Worm (Caenorhabditis elegans) whole organism, young adult: ENCODE results near the gene F25B5.3.

Experiments used
- B0019.2 ChIP-seq: fragments of 200-800 bp; sonication (Bioruptor generic); conservative IDR thresholded peaks from 2 replicates; pipeline ENCODE4 v1.3.6; 2022; ENCODE audit warnings: missing genetic modification reagents, missing genetic modification characterization, missing compliant biosample characterization
- B0261.1 ChIP-seq: sonication (generic microtip); optimal IDR thresholded peaks from 2 replicates; lab custom pipeline; 2016; ENCODE audit warnings: mild to moderate bottlenecking, missing genetic modification characterization, moderate library complexity, missing compliant biosample characterization
- F23B12.7 ChIP-seq: sonication (generic microtip); optimal IDR thresholded peaks from 2 replicates; lab custom pipeline; 2017; ENCODE audit warnings: missing genetic modification characterization, mild to moderate bottlenecking, missing compliant biosample characterization, antibody characterized with exemption, moderate library complexity; ENCODE audit not compliant: insufficient read depth
- F37B4.10 ChIP-seq: fragments of 200-800 bp; sonication (Bioruptor generic); IDR thresholded peaks from 2 replicates; pipeline ENCODE4 v1.3.6; 2022; ENCODE audit warnings: missing genetic modification characterization, missing compliant biosample characterization
- F49E8.2 ChIP-seq: sonication (generic microtip); optimal IDR thresholded peaks from 3 replicates; lab custom pipeline; 2017; ENCODE audit warnings: missing genetic modification characterization, mild to moderate bottlenecking, missing compliant biosample characterization, antibody characterized with exemption, moderate library complexity; ENCODE audit not compliant: insufficient read depth
- F55B11.4 ChIP-seq: sonication (generic microtip); optimal IDR thresholded peaks from 2 replicates; lab custom pipeline; 2016; ENCODE audit warnings: missing compliant biosample characterization, missing genetic modification characterization, borderline replicate concordance; ENCODE audit not compliant: insufficient read depth
- F57A8.1 ChIP-seq: fragments of 200-800 bp; sonication (Bioruptor generic); optimal IDR thresholded peaks from 2 replicates; lab custom pipeline; 2018; ENCODE audit warnings: mild to moderate bottlenecking, missing genetic modification characterization, moderate library complexity, missing compliant biosample characterization
- F57C9.4 ChIP-seq: sonication (generic microtip); optimal IDR thresholded peaks from 2 replicates; lab custom pipeline; 2017; ENCODE audit warnings: mild to moderate bottlenecking, missing genetic modification characterization, missing compliant biosample characterization
- K11D2.4 ChIP-seq: fragments of 200-800 bp; sonication (Bioruptor generic); IDR thresholded peaks from 2 replicates; pipeline ENCODE4 v1.3.6; 2022; ENCODE audit warnings: missing genetic modification reagents, missing genetic modification characterization, missing compliant biosample characterization
- T26A5.8 ChIP-seq: sonication (generic microtip); optimal IDR thresholded peaks from 2 replicates; lab custom pipeline; 2016; ENCODE audit warnings: missing genetic modification characterization, missing compliant biosample characterization
- Y53F4B.3 ChIP-seq: fragments of 200-800 bp; sonication (Bioruptor generic); IDR thresholded peaks from 2 replicates; pipeline ENCODE4 v1.3.6; 2022; ENCODE audit warnings: missing genetic modification reagents, missing genetic modification characterization, missing compliant biosample characterization
- Y95B8A.8 ChIP-seq: fragments of 200-800 bp; sonication (Bioruptor generic); IDR thresholded peaks from 2 replicates; pipeline ENCODE4 v1.3.6; 2022; ENCODE audit warnings: missing genetic modification reagents, missing genetic modification characterization, missing compliant biosample characterization
- akir-1 ChIP-seq: fragments of 200-800 bp; sonication (Bioruptor generic); optimal IDR thresholded peaks from 2 replicates; lab custom pipeline; 2018; ENCODE audit warnings: mild to moderate bottlenecking, missing genetic modification characterization, moderate library complexity, missing compliant biosample characterization
- aptf-3 ChIP-seq: fragments of 200-800 bp; sonication (Bioruptor generic); IDR thresholded peaks from 2 replicates; pipeline ENCODE4 v1.3.6; 2022; ENCODE audit warnings: missing genetic modification characterization, missing compliant biosample characterization
- attf-6 ChIP-seq: fragments of 200-800 bp; sonication (Bioruptor generic); IDR thresholded peaks from 2 replicates; pipeline ENCODE4 v1.3.6; 2022; ENCODE audit warnings: missing genetic modification reagents, missing genetic modification characterization, missing compliant biosample characterization
- bed-1 ChIP-seq: fragments of 200-800 bp; sonication (Bioruptor generic); IDR thresholded peaks from 2 replicates; pipeline ENCODE4 v1.3.6; 2022; ENCODE audit warnings: missing genetic modification reagents, missing genetic modification characterization, missing compliant biosample characterization
- ccch-3 ChIP-seq: fragments of 200-800 bp; sonication (Bioruptor generic); optimal IDR thresholded peaks from 2 replicates; lab custom pipeline; 2018; ENCODE audit warnings: mild to moderate bottlenecking, missing genetic modification characterization, missing compliant biosample characterization
- cebp-1 ChIP-seq, 2 experiments: fragments of 200-800 bp in 1 of 2; sonication (Bioruptor generic) in 1 of 2; sonication (generic microtip) in 1 of 2; IDR thresholded peaks in 1 of 2; optimal IDR thresholded peaks in 1 of 2; 2 replicates each; pipeline versions ENCODE4 v1.3.6 to Lab custom; 2017 to 2022; ENCODE audit warnings: missing compliant biosample characterization in 2 of 2, missing genetic modification characterization in 2 of 2, mild to moderate bottlenecking in 1 of 2, missing genetic modification reagents in 1 of 2, moderate library complexity in 1 of 2
- ceh-100 ChIP-seq: fragments of 200-800 bp; sonication (Bioruptor generic); IDR thresholded peaks from 2 replicates; pipeline ENCODE4 v1.3.6; 2022; ENCODE audit warnings: missing genetic modification reagents, missing genetic modification characterization, missing compliant biosample characterization
- ceh-79 ChIP-seq: sonication (generic microtip); optimal IDR thresholded peaks from 2 replicates; lab custom pipeline; 2017; ENCODE audit warnings: mild to moderate bottlenecking, missing genetic modification characterization, missing compliant biosample characterization
- ceh-91 ChIP-seq: fragments of 200-800 bp; sonication (Bioruptor generic); IDR thresholded peaks from 2 replicates; pipeline ENCODE4 v1.3.6; 2022; ENCODE audit warnings: missing genetic modification reagents, missing genetic modification characterization, missing compliant biosample characterization
- die-1 ChIP-seq: sonication (generic microtip); optimal IDR thresholded peaks from 2 replicates; lab custom pipeline; 2016; ENCODE audit warnings: missing genotype, mild to moderate bottlenecking, missing genetic modification characterization, missing compliant biosample characterization
- efl-1 ChIP-seq: fragments of 150-350 bp; optimal IDR thresholded peaks from 2 replicates; lab custom pipeline; 2014; ENCODE audit warnings: missing biosample characterization, missing genetic modification reagents, missing genetic modification characterization
- egl-44 ChIP-seq: fragments of 200-800 bp; sonication (Bioruptor generic); IDR thresholded peaks from 2 replicates; pipeline ENCODE4 v1.3.6; 2022; ENCODE audit warnings: missing genetic modification reagents, missing genetic modification characterization, missing compliant biosample characterization
- ekl-4 ChIP-seq: fragments of 200-800 bp; sonication (Bioruptor generic); IDR thresholded peaks from 2 replicates; pipeline ENCODE4 v1.3.6; 2022; ENCODE audit warnings: missing genetic modification reagents, missing genetic modification characterization, missing compliant biosample characterization
- hsf-1 ChIP-seq: fragments of 200-800 bp; sonication (Bioruptor generic); IDR thresholded peaks from 2 replicates; pipeline ENCODE4 v1.3.6; 2022; ENCODE audit warnings: missing genetic modification reagents, missing genetic modification characterization, missing compliant biosample characterization
- lag-1 ChIP-seq: fragments of 200-800 bp; sonication (Bioruptor generic); IDR thresholded peaks from 2 replicates; pipeline ENCODE4 v1.3.6; 2022; ENCODE audit warnings: missing genetic modification reagents, missing genetic modification characterization, missing compliant biosample characterization
- let-607 ChIP-seq, 2 experiments: fragments of 200-800 bp in 1 of 2; sonication (Bioruptor generic) in 1 of 2; sonication (generic microtip) in 1 of 2; optimal IDR thresholded peaks; 2 replicates each; lab custom pipeline; 2016 to 2018; ENCODE audit warnings: mild to moderate bottlenecking in 2 of 2, missing compliant biosample characterization in 2 of 2, missing genetic modification characterization in 2 of 2, moderate library complexity in 2 of 2, missing genotype in 1 of 2
- lin-35 ChIP-seq, 3 experiments: fragments of 150-350 bp in 2 of 3; sonication (generic microtip) in 1 of 3; optimal IDR thresholded peaks; 2 replicates each; lab custom pipeline; 2014 to 2018; ENCODE audit warnings: missing biosample characterization in 3 of 3, missing genetic modification characterization in 3 of 3, missing genetic modification reagents in 3 of 3
- lin-40 ChIP-seq: sonication (generic microtip); optimal IDR thresholded peaks from 2 replicates; lab custom pipeline; 2016; ENCODE audit warnings: missing genetic modification characterization, mild to moderate bottlenecking, missing compliant biosample characterization, missing genotype, missing genetic modification reagents
- lin-54 ChIP-seq: fragments of 200-800 bp; sonication (Bioruptor generic); optimal IDR thresholded peaks from 2 replicates; lab custom pipeline; 2018; ENCODE audit warnings: mild to moderate bottlenecking, missing genetic modification characterization, missing compliant biosample characterization
- lsl-1 ChIP-seq: fragments of 200-800 bp; sonication (Bioruptor generic); optimal IDR thresholded peaks from 2 replicates; lab custom pipeline; 2018; ENCODE audit warnings: mild to moderate bottlenecking, missing genetic modification characterization, moderate library complexity, missing compliant biosample characterization
- madf-8 ChIP-seq: fragments of 200-800 bp; sonication (Bioruptor generic); conservative IDR thresholded peaks from 2 replicates; pipeline ENCODE4 v1.3.6; 2022; ENCODE audit warnings: missing genetic modification reagents, missing genetic modification characterization, missing compliant biosample characterization
- mcd-1 ChIP-seq: fragments of 200-800 bp; sonication (Bioruptor generic); IDR thresholded peaks from 2 replicates; pipeline ENCODE4 v1.3.6; 2022; ENCODE audit warnings: missing genetic modification reagents, missing genetic modification characterization, missing compliant biosample characterization
- nhr-179 ChIP-seq: sonication (generic microtip); optimal IDR thresholded peaks from 2 replicates; lab custom pipeline; 2016; ENCODE audit warnings: mild to moderate bottlenecking, missing genetic modification characterization, missing compliant biosample characterization
- nhr-27 ChIP-seq: fragments of 200-800 bp; sonication (Bioruptor generic); optimal IDR thresholded peaks from 2 replicates; lab custom pipeline; 2018; ENCODE audit warnings: mild to moderate bottlenecking, missing genetic modification characterization, moderate library complexity, missing compliant biosample characterization
- snpc-1.3 ChIP-seq: sonication (generic microtip); optimal IDR thresholded peaks from 2 replicates; lab custom pipeline; 2017; ENCODE audit warnings: missing genetic modification characterization, mild to moderate bottlenecking, missing compliant biosample characterization, antibody characterized with exemption, moderate library complexity, missing genotype, missing genetic modification reagents; ENCODE audit not compliant: insufficient read depth
- snpc-4 ChIP-seq, 5 experiments: fragments of 150-350 bp in 1 of 5; sonication (generic microtip) in 4 of 5; optimal IDR thresholded peaks; 2 replicates each; lab custom pipeline; 2014 to 2018; ENCODE audit warnings: missing genetic modification characterization in 5 of 5, missing biosample characterization in 3 of 5, antibody characterized with exemption in 2 of 5, mild to moderate bottlenecking in 2 of 5, missing compliant biosample characterization in 2 of 5, missing genotype in 2 of 5, moderate library complexity in 2 of 5, missing genetic modification reagents in 1 of 5
- somi-1 ChIP-seq: fragments of 200-800 bp; sonication (Bioruptor generic); optimal IDR thresholded peaks from 2 replicates; lab custom pipeline; 2018; ENCODE audit warnings: mild to moderate bottlenecking, missing genetic modification characterization, missing compliant biosample characterization
- sptf-2 ChIP-seq: fragments of 200-800 bp; sonication (Bioruptor generic); optimal IDR thresholded peaks from 2 replicates; lab custom pipeline; 2018; ENCODE audit warnings: mild to moderate bottlenecking, missing genetic modification characterization, missing compliant biosample characterization
- tbp1 ChIP-seq: fragments of 200-800 bp; sonication (Bioruptor generic); optimal IDR thresholded peaks from 2 replicates; lab custom pipeline; 2018; ENCODE audit warnings: mild to moderate bottlenecking, missing genetic modification characterization, missing compliant biosample characterization
- unc-62 ChIP-seq: fragments of 150-350 bp; optimal IDR thresholded peaks from 2 replicates; lab custom pipeline; 2014; ENCODE audit warnings: missing biosample characterization, missing genetic modification reagents, missing genetic modification characterization
- zim-3 ChIP-seq: sonication (generic microtip); optimal IDR thresholded peaks from 2 replicates; lab custom pipeline; 2017; ENCODE audit warnings: mild to moderate bottlenecking, missing genetic modification characterization, moderate library complexity, missing compliant biosample characterization
- ztf-18 ChIP-seq: sonication (generic microtip); optimal IDR thresholded peaks from 2 replicates; lab custom pipeline; 2016; ENCODE audit warnings: missing genotype, mild to moderate bottlenecking, missing genetic modification characterization, missing compliant biosample characterization
- ztf-25 ChIP-seq: fragments of 200-800 bp; sonication (Bioruptor generic); IDR thresholded peaks from 2 replicates; pipeline ENCODE4 v1.3.6; 2022; ENCODE audit warnings: missing genetic modification reagents, missing genetic modification characterization, missing compliant biosample characterization
- ztf-26 ChIP-seq: sonication (generic microtip); optimal IDR thresholded peaks from 2 replicates; lab custom pipeline; 2017; ENCODE audit warnings: missing genetic modification characterization, missing compliant biosample characterization

F25B5.3 gene

DNA sequence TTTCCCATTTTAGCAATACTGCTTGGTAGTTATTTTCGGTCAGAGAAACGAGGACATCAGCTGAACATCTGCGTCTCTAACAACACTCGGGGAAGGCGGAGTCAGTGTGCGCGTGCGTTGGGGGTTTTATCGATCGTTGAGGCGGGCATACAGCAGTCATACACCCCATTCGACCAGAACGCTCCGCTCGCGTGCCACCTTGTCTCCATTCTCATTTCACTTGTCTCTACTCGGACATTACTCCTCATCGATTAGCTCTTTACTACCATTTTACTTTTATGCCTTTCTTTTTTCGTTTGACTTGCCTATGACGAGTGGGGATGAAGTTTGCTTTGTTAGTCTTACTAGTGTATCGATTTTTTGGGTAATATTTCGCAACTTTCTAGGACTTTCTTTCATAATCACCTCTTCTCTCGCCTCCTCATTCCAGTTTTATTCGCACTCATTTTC, 8.1 kb upstream of the F25B5.3 start (continued):
- no peak for TF ChIP-seq F55B11.4 (tag; lab: Kevin White, UChicago)
- TF ChIP-seq F37B4.10 (GFP tag; lab: Robert Waterston, UW) = no peak
- peak; percentile 64; the same call in 1 of the 2 replicates for TF ChIP-seq cebp-1 (GFP tag; IDR thresholded peaks at IDR 0.05; lab: Robert Waterston, UW)
- peak; percentile 95 for TF ChIP-seq cebp-1 (tag; optimal IDR thresholded peaks at IDR 0.05; lab: Kevin White, UChicago)
- peak in 1 of 3 experiments; percentile 24 for TF ChIP-seq lin-35 (GFP tag; optimal IDR thresholded peaks at IDR 0.05; lab: Kevin White, UChicago)
- no peak for TF ChIP-seq lsl-1 (GFP tag; lab: Kevin White, UChicago)
- no peak for TF ChIP-seq ceh-100
- peak; percentile 62 for TF ChIP-seq nhr-27 (tag; lab: Kevin White, UChicago)
- TF ChIP-seq unc-62 (GFP tag; lab: Kevin White, UChicago) = no peak
- no peak for TF ChIP-seq nhr-179
- no peak for TF ChIP-seq attf-6
- TF ChIP-seq ekl-4 (GFP tag; lab: Robert Waterston, UW) = peak; percentile 11; the same call in 1 of the 2 replicates
- TF ChIP-seq F23B12.7 (tag; lab: Kevin White, UChicago) = no peak
- no peak for TF ChIP-seq F57C9.4
- TF ChIP-seq ccch-3 (GFP tag; lab: Kevin White, UChicago) = no peak
- no peak for TF ChIP-seq Y53F4B.3 (GFP tag; lab: Robert Waterston, UW)
- peak; percentile 26 for TF ChIP-seq ztf-26 (tag; lab: Kevin White, UChicago)
- TF ChIP-seq tbp1 = peak; percentile 9
- no peak for TF ChIP-seq ceh-79
- TF ChIP-seq snpc-4 (GFP tag; optimal IDR thresholded peaks at IDR 0.05; lab: Kevin White, UChicago) = no peak
- TF ChIP-seq snpc-4 (tag; optimal IDR thresholded peaks at IDR 0.05; lab: Kevin White, UChicago) = peak in 3 of 4 experiments; percentile 2 to 33 (median 16)
- 0 out of 2 replicates have a peak, but pooled peaks have one; percentile 5 for TF ChIP-seq bed-1 (GFP tag; lab: Robert Waterston, UW)
- no peak for TF ChIP-seq sptf-2
- no peak for TF ChIP-seq ztf-25 (GFP tag; lab: Robert Waterston, UW)
- TF ChIP-seq aptf-3 (GFP tag; lab: Robert Waterston, UW) = no peak
- no peak for TF ChIP-seq akir-1 (GFP tag; lab: Kevin White, UChicago)
- TF ChIP-seq somi-1 (GFP tag; lab: Kevin White, UChicago) = peak; percentile 41
- TF ChIP-seq F57A8.1 (GFP tag; lab: Kevin White, UChicago) = no peak
- TF ChIP-seq efl-1 (GFP tag; lab: Kevin White, UChicago) = no peak
- TF ChIP-seq ztf-18 = peak; percentile 10
- 0 out of 2 replicates have a peak, but pooled peaks have one; percentile 63 for TF ChIP-seq Y95B8A.8 (GFP tag; lab: Robert Waterston, UW)
- TF ChIP-seq snpc-1.3 (tag; lab: Kevin White, UChicago) = no peak
- peak; percentile 51 for TF ChIP-seq hsf-1 (GFP tag; lab: Robert Waterston, UW)
- no peak for TF ChIP-seq lag-1 (GFP tag; lab: Robert Waterston, UW)
- TF ChIP-seq madf-8 (GFP tag; lab: Robert Waterston, UW) = no peak
- peak; percentile 20 for TF ChIP-seq lin-54
- TF ChIP-seq egl-44 (GFP tag; lab: Robert Waterston, UW) = peak; percentile 57; the same call in 1 of the 2 replicates
- no peak for TF ChIP-seq F49E8.2 (tag; lab: Kevin White, UChicago)
- TF ChIP-seq B0261.1 (tag; lab: Kevin White, UChicago) = no peak
- peak; percentile 45 for TF ChIP-seq lin-40
- no peak for TF ChIP-seq mcd-1 (GFP tag; lab: Robert Waterston, UW)
- TF ChIP-seq ceh-91 = no peak
- no peak for TF ChIP-seq let-607 (tag; optimal IDR thresholded peaks at IDR 0.05; lab: Kevin White, UChicago)
- no peak for TF ChIP-seq B0019.2 (GFP tag; lab: Robert Waterston, UW)
- TF ChIP-seq die-1 = peak; percentile 59
- TF ChIP-seq T26A5.8 = no peak
- no peak for TF ChIP-seq K11D2.4 (GFP tag; lab: Robert Waterston, UW)
- TF ChIP-seq zim-3 = peak; percentile 66
